Worm (Caenorhabditis elegans): ENCODE measurements around the gene nphp-4.

ce11 chrV:11825662-11826061, 17.9 kb downstream of the nphp-4 start, which contains the start of gene D2023.4:
- no peak for TF ChIP-seq nhr-12 (tag; optimal IDR thresholded peaks at IDR 0.05)
- no peak for TF ChIP-seq blmp-1 (tag; optimal IDR thresholded peaks at IDR 0.05)
- TF ChIP-seq unc-39 (tag; optimal IDR thresholded peaks at IDR 0.05) = no peak
